Fruit fly (Drosophila melanogaster): ENCODE measurements around the gene knrl.

DNA sequence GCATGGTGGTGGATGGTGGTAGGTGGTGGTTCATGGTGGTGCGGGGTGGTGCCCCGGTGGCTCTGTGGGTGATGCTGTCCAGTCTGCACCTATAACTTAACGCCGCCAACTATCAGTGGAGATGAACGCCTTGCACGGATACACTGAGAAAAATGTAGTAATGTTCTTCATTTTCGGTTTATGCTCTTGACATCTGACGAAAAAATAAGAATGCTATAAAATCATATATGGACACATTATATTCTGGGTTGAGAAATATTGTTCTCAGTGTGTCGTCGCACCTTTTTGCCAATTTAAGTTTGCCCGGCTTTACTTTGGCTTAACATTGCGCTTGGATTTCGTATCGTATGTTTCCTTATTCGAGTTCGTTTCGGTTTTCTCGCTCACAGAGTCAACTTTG, 34.4 kb downstream of the knrl start:
- TF ChIP-seq psq (optimal IDR thresholded peaks at IDR 0.05) (no peak), usp (GFP tag; optimal IDR thresholded peaks at IDR 0.05) (no peak), CG8478 (optimal IDR thresholded peaks at IDR 0.05) (no peak), EcR (GFP tag; optimal IDR thresholded peaks at IDR 0.05) (no peak)

All from whole organism.